Worm (Caenorhabditis elegans) whole organism, young adult: Measurements from ENCODE around the gene gpb-1.
A peak's percentile ranks its signal among the peaks of the same experiment; 100 is the strongest.

Experiments used
- B0019.2 ChIP-seq: fragments of 200-800 bp; sonication (Bioruptor generic); conservative IDR thresholded peaks from 2 replicates; pipeline ENCODE4 v1.3.6; 2022; ENCODE audit warnings: missing genetic modification reagents, missing genetic modification characterization, missing compliant biosample characterization
- B0261.1 ChIP-seq: sonication (generic microtip); optimal IDR thresholded peaks from 2 replicates; lab custom pipeline; 2016; ENCODE audit warnings: mild to moderate bottlenecking, missing genetic modification characterization, moderate library complexity, missing compliant biosample characterization
- C17E4.6 ChIP-seq: fragments of 200-800 bp; sonication (Bioruptor generic); IDR thresholded peaks from 2 replicates; pipeline ENCODE4 v1.3.6; 2022; ENCODE audit warnings: missing genetic modification reagents, missing genetic modification characterization, missing compliant biosample characterization
- F10E7.11 ChIP-seq: sonication (generic microtip); optimal IDR thresholded peaks from 2 replicates; lab custom pipeline; 2017; ENCODE audit warnings: mild to moderate bottlenecking, missing genetic modification characterization, moderate library complexity, missing compliant biosample characterization
- F23B12.7 ChIP-seq: sonication (generic microtip); optimal IDR thresholded peaks from 2 replicates; lab custom pipeline; 2017; ENCODE audit warnings: missing genetic modification characterization, mild to moderate bottlenecking, missing compliant biosample characterization, antibody characterized with exemption, moderate library complexity; ENCODE audit not compliant: insufficient read depth
- F39B2.1 ChIP-seq: fragments of 200-800 bp; sonication (Bioruptor generic); IDR thresholded peaks from 2 replicates; pipeline ENCODE4 v1.3.6; 2022; ENCODE audit warnings: missing genetic modification reagents, missing genetic modification characterization, missing compliant biosample characterization
- F49E8.2 ChIP-seq: sonication (generic microtip); optimal IDR thresholded peaks from 3 replicates; lab custom pipeline; 2017; ENCODE audit warnings: missing genetic modification characterization, mild to moderate bottlenecking, missing compliant biosample characterization, antibody characterized with exemption, moderate library complexity; ENCODE audit not compliant: insufficient read depth
- F55B11.4 ChIP-seq: sonication (generic microtip); optimal IDR thresholded peaks from 2 replicates; lab custom pipeline; 2016; ENCODE audit warnings: missing compliant biosample characterization, missing genetic modification characterization, borderline replicate concordance; ENCODE audit not compliant: insufficient read depth
- F57C9.4 ChIP-seq: sonication (generic microtip); optimal IDR thresholded peaks from 2 replicates; lab custom pipeline; 2017; ENCODE audit warnings: mild to moderate bottlenecking, missing genetic modification characterization, missing compliant biosample characterization
- K11D2.4 ChIP-seq: fragments of 200-800 bp; sonication (Bioruptor generic); IDR thresholded peaks from 2 replicates; pipeline ENCODE4 v1.3.6; 2022; ENCODE audit warnings: missing genetic modification reagents, missing genetic modification characterization, missing compliant biosample characterization
- T07F8.4 ChIP-seq: sonication (generic microtip); optimal IDR thresholded peaks from 2 replicates; lab custom pipeline; 2016; ENCODE audit warnings: mild to moderate bottlenecking, missing genetic modification characterization, moderate library complexity, missing compliant biosample characterization
- Y56A3A.18 ChIP-seq: fragments of 200-800 bp; sonication (Bioruptor generic); IDR thresholded peaks from 2 replicates; pipeline ENCODE4 v1.3.6; 2022; ENCODE audit warnings: missing genetic modification reagents, missing genetic modification characterization, missing compliant biosample characterization
- Y67H2A.10 ChIP-seq: fragments of 200-800 bp; sonication (Bioruptor generic); conservative IDR thresholded peaks from 2 replicates; pipeline ENCODE4 v1.3.6; 2022; ENCODE audit warnings: missing genetic modification reagents, missing genetic modification characterization, missing compliant biosample characterization
- Y95B8A.8 ChIP-seq: fragments of 200-800 bp; sonication (Bioruptor generic); IDR thresholded peaks from 2 replicates; pipeline ENCODE4 v1.3.6; 2022; ENCODE audit warnings: missing genetic modification reagents, missing genetic modification characterization, missing compliant biosample characterization
- ZK185.1 ChIP-seq: sonication (generic microtip); optimal IDR thresholded peaks from 2 replicates; lab custom pipeline; 2016; ENCODE audit warnings: mild to moderate bottlenecking, missing genetic modification characterization, missing compliant biosample characterization; ENCODE audit not compliant: poor library complexity, severe bottlenecking
- ama-1 ChIP-seq, 3 experiments: fragments of 150-350 bp in 1 of 3; sonication (generic microtip) in 2 of 3; optimal IDR thresholded peaks; 2 replicates each; lab custom pipeline; 2014 to 2018; ENCODE audit warnings: missing biosample characterization in 2 of 3, missing genetic modification characterization in 2 of 3, missing genetic modification reagents in 2 of 3
- aptf-2 ChIP-seq: fragments of 200-800 bp; sonication (Bioruptor generic); conservative IDR thresholded peaks from 2 replicates; pipeline ENCODE4 v1.3.6; 2022; ENCODE audit warnings: missing genetic modification reagents, missing genetic modification characterization, missing compliant biosample characterization
- atf-7 ChIP-seq: sonication (generic microtip); optimal IDR thresholded peaks from 2 replicates; lab custom pipeline; 2017; ENCODE audit warnings: mild to moderate bottlenecking, missing genetic modification characterization, missing compliant biosample characterization
- attf-6 ChIP-seq: fragments of 200-800 bp; sonication (Bioruptor generic); IDR thresholded peaks from 2 replicates; pipeline ENCODE4 v1.3.6; 2022; ENCODE audit warnings: missing genetic modification reagents, missing genetic modification characterization, missing compliant biosample characterization
- ceh-58 ChIP-seq: fragments of 200-800 bp; sonication (Bioruptor generic); IDR thresholded peaks from 2 replicates; pipeline ENCODE4 v1.3.6; 2022; ENCODE audit warnings: missing genetic modification characterization, missing compliant biosample characterization
- ceh-79 ChIP-seq: sonication (generic microtip); optimal IDR thresholded peaks from 2 replicates; lab custom pipeline; 2017; ENCODE audit warnings: mild to moderate bottlenecking, missing genetic modification characterization, missing compliant biosample characterization
- chd-7 ChIP-seq: sonication (generic microtip); optimal IDR thresholded peaks from 2 replicates; lab custom pipeline; 2016; ENCODE audit warnings: mild to moderate bottlenecking, missing genetic modification characterization, moderate library complexity, missing compliant biosample characterization
- die-1 ChIP-seq: sonication (generic microtip); optimal IDR thresholded peaks from 2 replicates; lab custom pipeline; 2016; ENCODE audit warnings: missing genotype, mild to moderate bottlenecking, missing genetic modification characterization, missing compliant biosample characterization
- dpff-1 ChIP-seq: sonication (generic microtip); optimal IDR thresholded peaks from 2 replicates; lab custom pipeline; 2017; ENCODE audit warnings: mild to moderate bottlenecking, missing genetic modification characterization, missing compliant biosample characterization
- dpl-1 ChIP-seq: fragments of 150-350 bp; optimal IDR thresholded peaks from 2 replicates; lab custom pipeline; 2014; ENCODE audit warnings: missing biosample characterization, missing genetic modification reagents, missing genetic modification characterization
- egl-44 ChIP-seq: fragments of 200-800 bp; sonication (Bioruptor generic); IDR thresholded peaks from 2 replicates; pipeline ENCODE4 v1.3.6; 2022; ENCODE audit warnings: missing genetic modification reagents, missing genetic modification characterization, missing compliant biosample characterization
- ekl-4 ChIP-seq: fragments of 200-800 bp; sonication (Bioruptor generic); IDR thresholded peaks from 2 replicates; pipeline ENCODE4 v1.3.6; 2022; ENCODE audit warnings: missing genetic modification reagents, missing genetic modification characterization, missing compliant biosample characterization
- gei-17 ChIP-seq: fragments of 200-800 bp; sonication (Bioruptor generic); optimal IDR thresholded peaks from 2 replicates; lab custom pipeline; 2018; ENCODE audit warnings: mild to moderate bottlenecking, missing genetic modification characterization, missing compliant biosample characterization
- hlh-12 ChIP-seq: sonication (generic microtip); optimal IDR thresholded peaks from 2 replicates; lab custom pipeline; 2016; ENCODE audit warnings: missing genetic modification characterization, missing compliant biosample characterization
- lag-1 ChIP-seq: fragments of 200-800 bp; sonication (Bioruptor generic); IDR thresholded peaks from 2 replicates; pipeline ENCODE4 v1.3.6; 2022; ENCODE audit warnings: missing genetic modification reagents, missing genetic modification characterization, missing compliant biosample characterization
- let-526 ChIP-seq: fragments of 200-800 bp; sonication (Bioruptor generic); IDR thresholded peaks from 2 replicates; pipeline ENCODE4 v1.3.6; 2022; ENCODE audit warnings: missing genetic modification reagents, missing genetic modification characterization, missing compliant biosample characterization
- lin-40 ChIP-seq: sonication (generic microtip); optimal IDR thresholded peaks from 2 replicates; lab custom pipeline; 2016; ENCODE audit warnings: missing genetic modification characterization, mild to moderate bottlenecking, missing compliant biosample characterization, missing genotype, missing genetic modification reagents
- lsl-1 ChIP-seq: fragments of 200-800 bp; sonication (Bioruptor generic); optimal IDR thresholded peaks from 2 replicates; lab custom pipeline; 2018; ENCODE audit warnings: mild to moderate bottlenecking, missing genetic modification characterization, moderate library complexity, missing compliant biosample characterization
- madf-10 ChIP-seq: sonication (generic microtip); optimal IDR thresholded peaks from 2 replicates; lab custom pipeline; 2016; ENCODE audit warnings: mild to moderate bottlenecking, missing genetic modification characterization, missing compliant biosample characterization
- mcd-1 ChIP-seq: fragments of 200-800 bp; sonication (Bioruptor generic); IDR thresholded peaks from 2 replicates; pipeline ENCODE4 v1.3.6; 2022; ENCODE audit warnings: missing genetic modification reagents, missing genetic modification characterization, missing compliant biosample characterization
- mel-28 ChIP-seq: sonication (generic microtip); optimal IDR thresholded peaks from 2 replicates; lab custom pipeline; 2016; ENCODE audit warnings: borderline replicate concordance, mild to moderate bottlenecking, missing genetic modification characterization, missing compliant biosample characterization
- mes-4 ChIP-seq: sonication (generic microtip); optimal IDR thresholded peaks from 2 replicates; lab custom pipeline; 2016; ENCODE audit warnings: missing genotype, missing genetic modification characterization, missing compliant biosample characterization
- mxl-1 ChIP-seq: sonication (generic microtip); optimal IDR thresholded peaks from 2 replicates; lab custom pipeline; 2016; ENCODE audit warnings: missing genetic modification characterization, missing compliant biosample characterization
- nfya-1 ChIP-seq: sonication (generic microtip); optimal IDR thresholded peaks from 2 replicates; lab custom pipeline; 2017; ENCODE audit warnings: antibody characterized with exemption, missing compliant biosample characterization, missing genetic modification characterization, borderline replicate concordance; ENCODE audit not compliant: insufficient read depth
- nfya-2 ChIP-seq: fragments of 200-800 bp; sonication (Bioruptor generic); IDR thresholded peaks from 2 replicates; pipeline ENCODE4 v1.3.6; 2022; ENCODE audit warnings: missing genetic modification reagents, missing genetic modification characterization, missing compliant biosample characterization
- nhr-120 ChIP-seq: fragments of 200-800 bp; sonication (Bioruptor generic); IDR thresholded peaks from 2 replicates; pipeline ENCODE4 v1.3.6; 2022; ENCODE audit warnings: missing genetic modification characterization, missing compliant biosample characterization
- nhr-80 ChIP-seq: sonication (generic microtip); optimal IDR thresholded peaks from 2 replicates; lab custom pipeline; 2016; ENCODE audit warnings: missing genetic modification characterization, missing compliant biosample characterization
- pbrm-1 ChIP-seq: fragments of 200-800 bp; sonication (Bioruptor generic); IDR thresholded peaks from 2 replicates; pipeline ENCODE4 v1.3.6; 2022; ENCODE audit warnings: missing genetic modification reagents, missing genetic modification characterization, missing compliant biosample characterization
- sdz-38 ChIP-seq: sonication (generic microtip); optimal IDR thresholded peaks from 2 replicates; lab custom pipeline; 2016; ENCODE audit warnings: missing genotype, missing genetic modification characterization, missing compliant biosample characterization
- tbx-9 ChIP-seq: sonication (generic microtip); optimal IDR thresholded peaks from 2 replicates; lab custom pipeline; 2016; ENCODE audit warnings: borderline replicate concordance, missing genetic modification characterization, inconsistent platforms, missing compliant biosample characterization
- tlf-1 ChIP-seq: fragments of 200-800 bp; sonication (Bioruptor generic); optimal IDR thresholded peaks from 2 replicates; lab custom pipeline; 2018; ENCODE audit warnings: mild to moderate bottlenecking, missing genetic modification characterization, missing compliant biosample characterization
- unc-130 ChIP-seq: sonication (generic microtip); optimal IDR thresholded peaks from 2 replicates; lab custom pipeline; 2016; ENCODE audit warnings: missing genetic modification reagents, missing genetic modification characterization, missing compliant biosample characterization
- ztf-28 ChIP-seq: fragments of 200-800 bp; sonication (Bioruptor generic); IDR thresholded peaks from 2 replicates; pipeline ENCODE4 v1.3.6; 2022; ENCODE audit warnings: missing genetic modification reagents, missing genetic modification characterization, missing compliant biosample characterization
- ztf-3 ChIP-seq: fragments of 200-800 bp; sonication (Bioruptor generic); optimal IDR thresholded peaks from 2 replicates; lab custom pipeline; 2018; ENCODE audit warnings: mild to moderate bottlenecking, missing genetic modification characterization, missing compliant biosample characterization

gpb-1 gene

ce11 chrII:11756684-11757107, 8.3 kb upstream of the gpb-1 start (continued):
- TF ChIP-seq ceh-58 (no peak), dpff-1 (tag; lab: Kevin White, UChicago) (no peak), mcd-1 (GFP tag; lab: Robert Waterston, UW) (peak; percentile 33; the same call in 1 of the 2 replicates), tbx-9 (tag; lab: Kevin White, UChicago) (no peak), F49E8.2 (tag; lab: Kevin White, UChicago) (no peak), mes-4 (no peak), mel-28 (tag; lab: Kevin White, UChicago) (no peak), F55B11.4 (no peak), nfya-2 (GFP tag; lab: Robert Waterston, UW) (no peak), T07F8.4 (tag; lab: Kevin White, UChicago) (peak; percentile 3), ZK185.1 (tag; lab: Kevin White, UChicago) (peak; percentile 12), Y56A3A.18 (GFP tag; lab: Robert Waterston, UW) (peak; percentile 33; the same call in 1 of the 2 replicates), ceh-79 (tag; lab: Kevin White, UChicago) (no peak), tlf-1 (peak; percentile 61), gei-17 (GFP tag; lab: Kevin White, UChicago) (peak; percentile 15), F23B12.7 (tag; lab: Kevin White, UChicago) (no peak), lsl-1 (peak; percentile 44), sdz-38 (tag; lab: Kevin White, UChicago) (no peak), hlh-12 (tag; lab: Kevin White, UChicago) (no peak), lin-40 (tag; lab: Kevin White, UChicago) (no peak), ekl-4 (GFP tag; lab: Robert Waterston, UW) (0 out of 2 replicates have a peak, but pooled peaks have one; percentile 38), ztf-28 (no peak), chd-7 (tag; lab: Kevin White, UChicago) (no peak), F10E7.11 (tag; lab: Kevin White, UChicago) (no peak), nhr-120 (GFP tag; lab: Robert Waterston, UW) (no peak), Y67H2A.10 (GFP tag; lab: Robert Waterston, UW) (no peak), aptf-2 (no peak), egl-44 (GFP tag; lab: Robert Waterston, UW) (peak; percentile 33; the same call in 1 of the 2 replicates), K11D2.4 (GFP tag; lab: Robert Waterston, UW) (no peak), unc-130 (no peak), B0261.1 (no peak), ama-1 (optimal IDR thresholded peaks at IDR 0.05; lab: Kevin White, UChicago) (peak; percentile 97), ama-1 (GFP tag; optimal IDR thresholded peaks at IDR 0.05; lab: Kevin White, UChicago) (no peak), F39B2.1 (GFP tag; lab: Robert Waterston, UW) (no peak), nfya-1 (tag; lab: Kevin White, UChicago) (no peak), lag-1 (GFP tag; lab: Robert Waterston, UW) (no peak), atf-7 (tag; lab: Kevin White, UChicago) (no peak), ztf-3 (GFP tag; lab: Kevin White, UChicago) (peak; percentile 49), madf-10 (peak; percentile 23), B0019.2 (GFP tag; lab: Robert Waterston, UW) (no peak), pbrm-1 (GFP tag; lab: Robert Waterston, UW) (no peak), C17E4.6 (no peak), nhr-80 (tag; lab: Kevin White, UChicago) (peak; percentile 46), Y95B8A.8 (no peak), let-526 (GFP tag; lab: Robert Waterston, UW) (no peak), F57C9.4 (tag; lab: Kevin White, UChicago) (no peak), attf-6 (peak; percentile 45; the same call in 1 of the 2 replicates), mxl-1 (tag; lab: Kevin White, UChicago) (peak; percentile 47), die-1 (tag; lab: Kevin White, UChicago) (no peak), dpl-1 (GFP tag; lab: Kevin White, UChicago) (no peak)
